Worm (Caenorhabditis elegans) whole organism, L3 larva: ENCODE data around the gene clec-135.

ENCODE experiments used
- R02D3.7 ChIP-seq: fragments of 150-350 bp; optimal IDR thresholded peaks from 2 replicates; lab custom pipeline; 2014; ENCODE audit warnings: missing biosample characterization, missing genetic modification characterization
- ZK546.5 ChIP-seq: sonication (generic microtip); optimal IDR thresholded peaks from 2 replicates; lab custom pipeline; 2017; ENCODE audit warnings: missing biosample characterization, missing genetic modification characterization
- aly-2 ChIP-seq: fragments of 150-350 bp; optimal IDR thresholded peaks from 2 replicates; lab custom pipeline; 2014; ENCODE audit warnings: missing biosample characterization, missing genetic modification characterization
- ama-1 ChIP-seq: fragments of 150-350 bp; optimal IDR thresholded peaks from 2 replicates; lab custom pipeline; 2018
- ceh-16 ChIP-seq: sonication (generic microtip); optimal IDR thresholded peaks from 2 replicates; lab custom pipeline; 2017; ENCODE audit warnings: missing biosample characterization, missing genetic modification characterization
- ceh-82 ChIP-seq: fragments of 150-350 bp; optimal IDR thresholded peaks from 2 replicates; lab custom pipeline; 2014; ENCODE audit warnings: missing biosample characterization, missing genetic modification characterization
- ceh-9 ChIP-seq: sonication (generic microtip); optimal IDR thresholded peaks from 2 replicates; lab custom pipeline; 2018; ENCODE audit warnings: missing biosample characterization, missing genetic modification characterization
- daf-12 ChIP-seq: fragments of 150-350 bp; optimal IDR thresholded peaks from 2 replicates; lab custom pipeline; 2014; ENCODE audit warnings: missing biosample characterization, missing genetic modification reagents, missing genetic modification characterization
- egl-27 ChIP-seq: sonication (generic microtip); optimal IDR thresholded peaks from 4 replicates; lab custom pipeline; 2017; ENCODE audit warnings: missing biosample characterization, missing genetic modification reagents, missing genetic modification characterization
- egl-5 ChIP-seq: fragments of 150-350 bp; optimal IDR thresholded peaks from 2 replicates; lab custom pipeline; 2017; ENCODE audit warnings: missing biosample characterization, missing genetic modification reagents, missing genetic modification characterization, inconsistent platforms
- elt-1 ChIP-seq: fragments of 150-350 bp; optimal IDR thresholded peaks from 2 replicates; lab custom pipeline; 2014; ENCODE audit warnings: missing biosample characterization, missing genetic modification characterization
- elt-2 ChIP-seq: sonication (generic microtip); optimal IDR thresholded peaks from 2 replicates; lab custom pipeline; 2016; ENCODE audit warnings: missing genetic modification reagents, mild to moderate bottlenecking, missing genetic modification characterization, missing compliant biosample characterization
- elt-3 ChIP-seq, 3 experiments: fragments of 150-350 bp in 1 of 3; sonication (generic microtip) in 2 of 3; optimal IDR thresholded peaks; 2 replicates in 2 of 3; 4 replicates in 1 of 3; lab custom pipeline; 2014 to 2017; ENCODE audit warnings: missing biosample characterization in 3 of 3, missing genetic modification characterization in 3 of 3
- eor-1 ChIP-seq, 2 experiments: fragments of 150-350 bp; optimal IDR thresholded peaks; 2 replicates each; lab custom pipeline; 2014 to 2018; ENCODE audit warnings: missing biosample characterization in 2 of 2, missing genetic modification characterization in 2 of 2
- fkh-10 ChIP-seq: sonication (generic microtip); optimal IDR thresholded peaks from 2 replicates; lab custom pipeline; 2017; ENCODE audit warnings: missing biosample characterization, missing genetic modification reagents, missing genetic modification characterization
- fkh-2 ChIP-seq: fragments of 150-350 bp; optimal IDR thresholded peaks from 2 replicates; lab custom pipeline; 2014; ENCODE audit warnings: missing biosample characterization, missing genetic modification reagents, missing genetic modification characterization
- fos-1 ChIP-seq: fragments of 150-350 bp; optimal IDR thresholded peaks from 2 replicates; lab custom pipeline; 2014; ENCODE audit warnings: missing biosample characterization, missing genetic modification characterization
- hmg-11 ChIP-seq: sonication (generic microtip); optimal IDR thresholded peaks from 2 replicates; lab custom pipeline; 2016; ENCODE audit warnings: missing genetic modification characterization, missing compliant biosample characterization
- jun-1 ChIP-seq: fragments of 150-350 bp; optimal IDR thresholded peaks from 2 replicates; lab custom pipeline; 2014; ENCODE audit warnings: missing biosample characterization, missing genetic modification reagents, missing genetic modification characterization
- lin-15B ChIP-seq: fragments of 150-350 bp; optimal IDR thresholded peaks from 2 replicates; lab custom pipeline; 2014; ENCODE audit warnings: missing biosample characterization, missing genetic modification characterization
- lin-39 ChIP-seq: fragments of 150-350 bp; optimal IDR thresholded peaks from 2 replicates; lab custom pipeline; 2018; ENCODE audit warnings: missing biosample characterization, missing genetic modification reagents, missing genetic modification characterization
- lsy-12 ChIP-seq: sonication (generic microtip); optimal IDR thresholded peaks from 2 replicates; lab custom pipeline; 2016; ENCODE audit warnings: mild to moderate bottlenecking, missing genetic modification characterization, missing compliant biosample characterization
- mdl-1 ChIP-seq: fragments of 150-350 bp; optimal IDR thresholded peaks from 2 replicates; lab custom pipeline; 2014; ENCODE audit warnings: missing biosample characterization, missing genetic modification characterization
- mml-1 ChIP-seq: fragments of 150-350 bp; sonication (generic microtip); optimal IDR thresholded peaks from 3 replicates; lab custom pipeline; 2014; ENCODE audit warnings: missing biosample characterization, missing genetic modification characterization
- nfya-1 ChIP-seq: sonication (generic microtip); optimal IDR thresholded peaks from 2 replicates; lab custom pipeline; 2017; ENCODE audit warnings: missing genetic modification characterization, mild to moderate bottlenecking, missing compliant biosample characterization, antibody characterized with exemption, moderate library complexity; ENCODE audit not compliant: insufficient read depth
- nhr-12 ChIP-seq: fragments of 150-350 bp; optimal IDR thresholded peaks from 2 replicates; lab custom pipeline; 2014; ENCODE audit warnings: missing biosample characterization, missing genetic modification characterization
- nhr-23 ChIP-seq: fragments of 150-350 bp; optimal IDR thresholded peaks from 2 replicates; lab custom pipeline; 2014; ENCODE audit warnings: missing biosample characterization, missing genetic modification reagents, missing genetic modification characterization
- nhr-237 ChIP-seq: fragments of 150-350 bp; optimal IDR thresholded peaks from 2 replicates; lab custom pipeline; 2014; ENCODE audit warnings: missing biosample characterization, missing genetic modification characterization
- nhr-25 ChIP-seq: sonication (generic microtip); optimal IDR thresholded peaks from 2 replicates; lab custom pipeline; 2017; ENCODE audit warnings: missing biosample characterization, missing genetic modification characterization
- nhr-28 ChIP-seq: fragments of 150-350 bp; optimal IDR thresholded peaks from 2 replicates; lab custom pipeline; 2014; ENCODE audit warnings: missing biosample characterization, missing genetic modification characterization
- nhr-43 ChIP-seq: sonication (generic microtip); optimal IDR thresholded peaks from 2 replicates; lab custom pipeline; 2016; ENCODE audit warnings: mild to moderate bottlenecking, missing genetic modification characterization, missing compliant biosample characterization; ENCODE audit not compliant: poor library complexity, severe bottlenecking
- nhr-67 ChIP-seq: fragments of 150-350 bp; optimal IDR thresholded peaks from 2 replicates; lab custom pipeline; 2014; ENCODE audit warnings: missing biosample characterization, missing genetic modification characterization
- nhr-77 ChIP-seq: fragments of 150-350 bp; optimal IDR thresholded peaks from 2 replicates; lab custom pipeline; 2014; ENCODE audit warnings: missing biosample characterization, missing genetic modification characterization
- pha-4 ChIP-seq: fragments of 150-350 bp; optimal IDR thresholded peaks from 2 replicates; lab custom pipeline; 2014; ENCODE audit warnings: missing biosample characterization, missing genetic modification reagents, missing genetic modification characterization
- pqm-1 ChIP-seq: fragments of 150-350 bp; optimal IDR thresholded peaks from 2 replicates; lab custom pipeline; 2017; ENCODE audit warnings: missing biosample characterization, missing genetic modification characterization, inconsistent platforms
- sea-2 ChIP-seq: fragments of 150-350 bp; sonication (generic microtip); optimal IDR thresholded peaks from 4 replicates; lab custom pipeline; 2014; ENCODE audit warnings: missing biosample characterization, missing genetic modification reagents, missing genetic modification characterization
- skn-1 ChIP-seq: fragments of 150-350 bp; optimal IDR thresholded peaks from 2 replicates; lab custom pipeline; 2014; ENCODE audit warnings: missing biosample characterization, missing genetic modification characterization
- snpc-4 ChIP-seq: fragments of 150-350 bp; optimal IDR thresholded peaks from 2 replicates; lab custom pipeline; 2014; ENCODE audit warnings: missing biosample characterization, missing genetic modification characterization
- tbx-2 ChIP-seq: sonication (generic microtip); optimal IDR thresholded peaks from 2 replicates; lab custom pipeline; 2016; ENCODE audit warnings: mild to moderate bottlenecking, missing genetic modification characterization, missing compliant biosample characterization
- unc-39 ChIP-seq: sonication (generic microtip); optimal IDR thresholded peaks from 4 replicates; lab custom pipeline; 2017; ENCODE audit warnings: missing biosample characterization, missing genetic modification characterization
- unc-62 ChIP-seq: fragments of 150-350 bp; sonication (generic microtip); optimal IDR thresholded peaks from 4 replicates; lab custom pipeline; 2014; ENCODE audit warnings: missing biosample characterization, missing genetic modification reagents, missing genetic modification characterization
- zag-1 ChIP-seq: fragments of 150-350 bp; optimal IDR thresholded peaks from 2 replicates; lab custom pipeline; 2014; ENCODE audit warnings: missing biosample characterization, missing genetic modification characterization
- ztf-11 ChIP-seq: fragments of 150-350 bp; optimal IDR thresholded peaks from 2 replicates; lab custom pipeline; 2014; ENCODE audit warnings: missing biosample characterization, missing genetic modification characterization
- ztf-4 ChIP-seq: fragments of 150-350 bp; optimal IDR thresholded peaks from 2 replicates; lab custom pipeline; 2014; ENCODE audit warnings: missing biosample characterization, missing genetic modification characterization

Gene clec-135

DNA sequence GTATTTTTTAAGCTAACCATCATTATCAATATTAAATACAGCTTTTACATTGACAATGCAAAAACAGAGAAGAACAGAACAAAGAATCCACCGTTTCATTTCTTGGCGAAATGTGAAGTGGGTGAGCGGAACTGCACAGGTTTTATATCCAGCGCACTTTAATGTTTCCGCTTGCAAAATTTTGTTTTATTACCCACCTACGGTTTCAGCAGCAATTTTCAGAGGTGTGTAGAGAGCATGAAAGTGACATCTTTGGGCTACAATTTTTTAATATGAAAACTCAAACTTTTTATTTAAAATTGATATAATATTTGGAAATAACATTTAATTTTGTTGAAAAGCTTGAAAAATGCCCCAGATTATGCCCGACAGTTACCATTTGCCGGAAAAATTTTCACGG lies at the start of gene clec-135:
Gene clec-135, minus strand, starts transcription at position 101 of the 400 bp plus-strand sequence.
- no peak for TF ChIP-seq fos-1 (tag; lab: Kevin White, UChicago)
- TF ChIP-seq lin-39 (tag; lab: Kevin White, UChicago) = no peak
- TF ChIP-seq hmg-11 (tag; lab: Kevin White, UChicago) = no peak
- TF ChIP-seq, all 47 proteins: peak for 0

DNA sequence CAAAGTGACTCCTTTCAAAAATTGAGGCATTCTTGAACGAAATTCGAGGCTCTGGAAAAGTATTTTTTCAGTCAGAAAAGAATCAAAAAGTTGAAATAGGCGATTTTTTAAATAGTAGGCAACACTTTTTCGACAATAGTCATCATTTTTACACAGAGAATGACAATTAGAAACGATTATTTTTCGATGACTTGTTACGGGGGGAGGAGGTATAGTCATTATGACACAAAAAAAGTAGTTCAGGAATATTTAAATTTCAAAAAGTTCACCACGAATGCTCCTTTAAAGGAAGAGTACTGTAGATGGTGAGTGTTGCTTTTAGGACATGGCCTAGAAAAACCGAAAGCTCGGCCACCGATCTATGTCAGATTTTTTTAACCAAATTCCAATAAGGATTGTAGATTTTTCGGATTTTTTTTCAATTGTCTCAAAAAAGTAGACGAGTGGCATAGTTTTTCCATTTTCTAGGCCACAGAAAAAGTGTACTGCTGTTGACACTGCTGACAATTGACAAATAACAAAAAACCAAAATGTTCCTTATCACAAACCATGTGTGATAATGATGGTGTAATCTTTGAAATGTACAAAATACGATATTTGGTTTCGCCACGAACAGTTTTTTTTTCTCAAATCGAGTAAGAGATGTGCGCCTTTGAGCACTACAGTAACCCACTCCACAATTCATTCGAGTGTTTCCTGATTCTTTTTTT lies 48.5 kb upstream of the clec-135 start, which contains the start of gene Y52E8A.3:
Gene Y52E8A.3, minus strand, starts transcription at position 51 of the 710 bp plus-strand sequence.
- no peak for TF ChIP-seq nhr-28 (tag; lab: Kevin White, UChicago)
- TF ChIP-seq elt-2 (tag; lab: Kevin White, UChicago) = no peak
- TF ChIP-seq fos-1 (tag; lab: Kevin White, UChicago) = no peak
- TF ChIP-seq pqm-1 (tag; lab: Kevin White, UChicago) = no peak
- TF ChIP-seq nhr-67 (tag; lab: Kevin White, UChicago) = no peak
- no peak for TF ChIP-seq unc-39 (tag; lab: Kevin White, UChicago)
- no peak for TF ChIP-seq hmg-11 (tag; lab: Kevin White, UChicago)

ce11 chrII:4301307-4301706 lies 42.7 kb upstream of the clec-135 start, which contains the start of gene gtf-2F1:
gtf-2F1 (plus strand) TSS chrII:4301607.
- TF ChIP-seq ama-1 (lab: Kevin White, UChicago) (no peak), elt-3 (tag; optimal IDR thresholded peaks at IDR 0.05; lab: Kevin White, UChicago) (no peak), daf-12 (no peak), ceh-82 (no peak), skn-1 (tag; lab: Kevin White, UChicago) (no peak), nhr-237 (tag; lab: Kevin White, UChicago) (no peak), jun-1 (tag; lab: Kevin White, UChicago) (no peak)

ce11 chrII:4299227-4299703 lies 40.7 kb upstream of the clec-135 start, which contains the start of gene sco-1:
sco-1 (plus strand) TSS chrII:4299653.
- TF ChIP-seq nhr-25 (tag; lab: Kevin White, UChicago) (peak; percentile 88), ztf-11 (tag; lab: Kevin White, UChicago) (no peak), nhr-77 (tag; lab: Kevin White, UChicago) (peak; percentile 28), unc-62 (GFP tag; lab: Kevin White, UChicago) (no peak), tbx-2 (tag; lab: Kevin White, UChicago) (peak; percentile 78), nfya-1 (peak; percentile 96), ceh-9 (tag; lab: Kevin White, UChicago) (no peak), nhr-237 (tag; lab: Kevin White, UChicago) (no peak), zag-1 (tag; lab: Kevin White, UChicago) (no peak), unc-39 (tag; lab: Kevin White, UChicago) (no peak), pha-4 (tag; lab: Kevin White, UChicago) (peak; percentile 100), ceh-16 (tag; lab: Kevin White, UChicago) (peak; percentile 56), nhr-67 (tag; lab: Kevin White, UChicago) (no peak), egl-27 (tag; lab: Kevin White, UChicago) (peak; percentile 80), daf-12 (no peak), R02D3.7 (peak; percentile 100), fkh-10 (GFP tag; lab: Kevin White, UChicago) (peak; percentile 94), nhr-12 (no peak), pqm-1 (tag; lab: Kevin White, UChicago) (peak; percentile 87), egl-5 (tag; lab: Kevin White, UChicago) (peak; percentile 96), lsy-12 (peak; percentile 92), mdl-1 (tag; lab: Kevin White, UChicago) (peak; percentile 24), ZK546.5 (tag; lab: Kevin White, UChicago) (peak; percentile 48), mml-1 (tag; lab: Kevin White, UChicago) (no peak), ztf-4 (tag; lab: Kevin White, UChicago) (peak; percentile 41), eor-1 (tag; optimal IDR thresholded peaks at IDR 0.05; lab: Kevin White, UChicago) (no peak), nhr-43 (peak; percentile 98), aly-2 (tag; lab: Kevin White, UChicago) (peak; percentile 52), hmg-11 (tag; lab: Kevin White, UChicago) (peak; percentile 93), snpc-4 (tag; lab: Kevin White, UChicago) (peak; percentile 85), nhr-23 (peak; percentile 98), jun-1 (tag; lab: Kevin White, UChicago) (peak; percentile 85), lin-15B (peak; percentile 99), skn-1 (tag; lab: Kevin White, UChicago) (peak; percentile 80), elt-1 (tag; lab: Kevin White, UChicago) (peak; percentile 7), sea-2 (GFP tag; lab: Kevin White, UChicago) (no peak), lin-39 (tag; lab: Kevin White, UChicago) (peak; percentile 95), elt-2 (tag; lab: Kevin White, UChicago) (peak; percentile 78), elt-3 (tag; optimal IDR thresholded peaks at IDR 0.05; lab: Kevin White, UChicago) (no peak), fkh-2 (tag; lab: Kevin White, UChicago) (peak; percentile 8)
